Worm (Caenorhabditis elegans): ENCODE data around the gene mmad-1.

Gene mmad-1

ce11 chrIII:13549960-13550359, 1.2 kb upstream of the mmad-1 start:
- TF ChIP-seq dao-5 (tag; optimal IDR thresholded peaks at IDR 0.05) (no peak), him-1 (tag; optimal IDR thresholded peaks at IDR 0.05) (no peak), W03F9.2 (tag; optimal IDR thresholded peaks at IDR 0.05) (no peak)

- TF ChIP-seq W03F9.2 (tag; optimal IDR thresholded peaks at IDR 0.05), result no peak
Measured at ce11 chrIII:13546537-13546936, 2.3 kb downstream of the mmad-1 start, which contains the start of gene Y76A2B.4. Y76A2B.4 (minus strand) TSS chrIII:13546777.

ce11 chrIII:13544593-13544992, 4.2 kb downstream of the mmad-1 start:
- TF ChIP-seq dao-5 (tag; optimal IDR thresholded peaks at IDR 0.05) (no peak), W03F9.2 (tag; optimal IDR thresholded peaks at IDR 0.05) (no peak), him-1 (tag; optimal IDR thresholded peaks at IDR 0.05) (no peak)

ce11 chrIII:13543434-13543833, 5.4 kb downstream of the mmad-1 start, which contains the start of gene acs-5:
acs-5 (minus strand) TSS chrIII:13543534.
- TF ChIP-seq dao-5 (tag; optimal IDR thresholded peaks at IDR 0.05) (no peak), W03F9.2 (tag; optimal IDR thresholded peaks at IDR 0.05) (no peak), him-1 (tag; optimal IDR thresholded peaks at IDR 0.05) (no peak)

- TF ChIP-seq W03F9.2 (tag; optimal IDR thresholded peaks at IDR 0.05), result no peak
- TF ChIP-seq dao-5 (tag; optimal IDR thresholded peaks at IDR 0.05), result no peak
- TF ChIP-seq him-1 (tag; optimal IDR thresholded peaks at IDR 0.05), result no peak
Measured at ce11 chrIII:13542458-13542857, 6.3 kb downstream of the mmad-1 start.

ce11 chrIII:13540791-13541190, 8.0 kb downstream of the mmad-1 start:
- no peak for TF ChIP-seq W03F9.2 (tag; optimal IDR thresholded peaks at IDR 0.05)
- TF ChIP-seq dao-5 (tag; optimal IDR thresholded peaks at IDR 0.05), result no peak
- TF ChIP-seq him-1 (tag; optimal IDR thresholded peaks at IDR 0.05), result no peak

ce11 chrIII:13535735-13536390, 12.9 kb downstream of the mmad-1 start:
- no peak for TF ChIP-seq him-1 (tag; optimal IDR thresholded peaks at IDR 0.05)
- no peak for TF ChIP-seq W03F9.2 (tag; optimal IDR thresholded peaks at IDR 0.05)
- no peak for TF ChIP-seq dao-5 (tag; optimal IDR thresholded peaks at IDR 0.05)

- TF ChIP-seq him-1 (tag; optimal IDR thresholded peaks at IDR 0.05) (no peak), dao-5 (tag; optimal IDR thresholded peaks at IDR 0.05) (no peak), W03F9.2 (tag; optimal IDR thresholded peaks at IDR 0.05) (no peak)
Measured at ce11 chrIII:13534704-13535103, 14.1 kb downstream of the mmad-1 start.

- TF ChIP-seq W03F9.2 (tag; optimal IDR thresholded peaks at IDR 0.05) (no peak), him-1 (tag; optimal IDR thresholded peaks at IDR 0.05) (no peak), dao-5 (tag; optimal IDR thresholded peaks at IDR 0.05) (no peak)
Measured at ce11 chrIII:13530838-13531237, 18.0 kb downstream of the mmad-1 start.

- no peak for TF ChIP-seq W03F9.2 (tag; optimal IDR thresholded peaks at IDR 0.05)
- no peak for TF ChIP-seq dao-5 (tag; optimal IDR thresholded peaks at IDR 0.05)
- no peak for TF ChIP-seq him-1 (tag; optimal IDR thresholded peaks at IDR 0.05)
Measured at ce11 chrIII:13530017-13530416, 18.8 kb downstream of the mmad-1 start.

- TF ChIP-seq W03F9.2 (tag; optimal IDR thresholded peaks at IDR 0.05), result no peak
- TF ChIP-seq dao-5 (tag; optimal IDR thresholded peaks at IDR 0.05), result no peak
- TF ChIP-seq him-1 (tag; optimal IDR thresholded peaks at IDR 0.05), result no peak
Measured at ce11 chrIII:13528513-13529249, 20.1 kb downstream of the mmad-1 start.

- no peak for TF ChIP-seq W03F9.2 (tag; optimal IDR thresholded peaks at IDR 0.05)
- no peak for TF ChIP-seq dao-5 (tag; optimal IDR thresholded peaks at IDR 0.05)
- TF ChIP-seq him-1 (tag; optimal IDR thresholded peaks at IDR 0.05), result no peak
Measured at ce11 chrIII:13527424-13528097, 21.2 kb downstream of the mmad-1 start, which contains the start of gene lron-13. lron-13 (plus strand) TSS chrIII:13527438.

ce11 chrIII:13526702-13527101, 22.1 kb downstream of the mmad-1 start:
- TF ChIP-seq W03F9.2 (tag; optimal IDR thresholded peaks at IDR 0.05) (no peak), dao-5 (tag; optimal IDR thresholded peaks at IDR 0.05) (no peak), him-1 (tag; optimal IDR thresholded peaks at IDR 0.05) (no peak)

- no peak for TF ChIP-seq W03F9.2 (tag; optimal IDR thresholded peaks at IDR 0.05)
- no peak for TF ChIP-seq him-1 (tag; optimal IDR thresholded peaks at IDR 0.05)
- TF ChIP-seq dao-5 (tag; optimal IDR thresholded peaks at IDR 0.05), result no peak
Measured at ce11 chrIII:13526191-13526590, 22.6 kb downstream of the mmad-1 start.
